Worm (Caenorhabditis elegans) whole organism, L2 larva: ENCODE data around the gene F47D12.7.

Experiments used
- R02D3.7 ChIP-seq: fragments of 150-350 bp; optimal IDR thresholded peaks from 2 replicates; lab custom pipeline; 2014; ENCODE audit warnings: missing biosample characterization, missing genetic modification characterization
- ZK546.5 ChIP-seq: sonication (generic microtip); optimal IDR thresholded peaks from 2 replicates; lab custom pipeline; 2017; ENCODE audit warnings: missing biosample characterization, missing genetic modification characterization
- ama-1 ChIP-seq: fragments of 150-350 bp; optimal IDR thresholded peaks from 2 replicates; lab custom pipeline; 2018; ENCODE audit warnings: inconsistent platforms
- nhr-129 ChIP-seq: fragments of 150-350 bp; optimal IDR thresholded peaks from 2 replicates; lab custom pipeline; 2014; ENCODE audit warnings: missing biosample characterization, missing genetic modification characterization
- nhr-77 ChIP-seq: fragments of 150-350 bp; optimal IDR thresholded peaks from 2 replicates; lab custom pipeline; 2014; ENCODE audit warnings: missing biosample characterization, missing genetic modification characterization
- snpc-4 ChIP-seq: fragments of 150-350 bp; optimal IDR thresholded peaks from 2 replicates; lab custom pipeline; 2014; ENCODE audit warnings: missing biosample characterization, missing genetic modification characterization
- unc-62 ChIP-seq: fragments of 150-350 bp; optimal IDR thresholded peaks from 2 replicates; lab custom pipeline; 2014; ENCODE audit warnings: missing biosample characterization, missing genetic modification reagents, missing genetic modification characterization

ce11 chrIII:6311452-6311851, 15.6 kb upstream of the F47D12.7 start:
- TF ChIP-seq ZK546.5 (tag; lab: Kevin White, UChicago) (no peak), nhr-129 (tag; lab: Kevin White, UChicago) (no peak), snpc-4 (tag; lab: Kevin White, UChicago) (no peak), nhr-77 (tag; lab: Kevin White, UChicago) (no peak), R02D3.7 (tag; lab: Kevin White, UChicago) (no peak), unc-62 (GFP tag; lab: Kevin White, UChicago) (no peak), ama-1 (lab: Kevin White, UChicago) (no peak)
